Worm (Caenorhabditis elegans): ENCODE data around the gene lpl-1.

- TF ChIP-seq rpc-1 (optimal IDR thresholded peaks at IDR 0.05) (no peak), rpc-1 (tag; optimal IDR thresholded peaks at IDR 0.05) (no peak), him-1 (tag; optimal IDR thresholded peaks at IDR 0.05) (no peak), let-607 (tag; optimal IDR thresholded peaks at IDR 0.05) (no peak), madf-8 (GFP tag; conservative IDR thresholded peaks at IDR 0.05) (no peak), dpl-1 (GFP tag; optimal IDR thresholded peaks at IDR 0.05) (no peak), ama-1 (optimal IDR thresholded peaks at IDR 0.05) (no peak), ama-1 (GFP tag; optimal IDR thresholded peaks at IDR 0.05) (no peak), ztf-6 (GFP tag; IDR thresholded peaks at IDR 0.05) (no peak), F37B4.10 (GFP tag; IDR thresholded peaks at IDR 0.05) (no peak)
Observed at ce11 chrIV:9045252-9045651, 48.6 kb downstream of the lpl-1 start, which contains the start of gene Y73F4A.1.

Data from whole organism, young adult.